Worm (Caenorhabditis elegans): Measurements from ENCODE around the gene K02D3.2.

ce11 chrX:13728991-13729390 is 17.2 kb upstream of the K02D3.2 start:
- no peak for TF ChIP-seq dpl-1 (GFP tag; optimal IDR thresholded peaks at IDR 0.05)
- TF ChIP-seq nhr-11 (tag; optimal IDR thresholded peaks at IDR 0.05): no peak
- TF ChIP-seq F26F4.8 (GFP tag; conservative IDR thresholded peaks at IDR 0.05): no peak
- no peak for TF ChIP-seq pqm-1 (tag; optimal IDR thresholded peaks at IDR 0.05)
- no peak for TF ChIP-seq mdl-1 (tag; optimal IDR thresholded peaks at IDR 0.05)
- no peak for TF ChIP-seq nhr-48 (tag; optimal IDR thresholded peaks at IDR 0.05)
- TF ChIP-seq snpc-4 (tag; optimal IDR thresholded peaks at IDR 0.05): no peak
- no peak for TF ChIP-seq ZK546.5 (tag; optimal IDR thresholded peaks at IDR 0.05)
- no peak for TF ChIP-seq zfp-2 (tag; optimal IDR thresholded peaks at IDR 0.05)

Measured in whole organism, L4 larva.